Worm (Caenorhabditis elegans) whole organism, young adult: ENCODE results near the gene dph-7.

Experiments used
- B0035.1 ChIP-seq: sonication (generic microtip); optimal IDR thresholded peaks from 2 replicates; lab custom pipeline; 2016; ENCODE audit warnings: missing genetic modification characterization, mild to moderate bottlenecking, missing compliant biosample characterization, missing genotype, missing genetic modification reagents
- C06A6.2 ChIP-seq: fragments of 200-800 bp; sonication (Bioruptor generic); conservative IDR thresholded peaks from 2 replicates; pipeline ENCODE4 v1.3.6; 2022; ENCODE audit warnings: missing genetic modification characterization, missing compliant biosample characterization
- D2030.7 ChIP-seq: fragments of 200-800 bp; sonication (Bioruptor generic); IDR thresholded peaks from 2 replicates; pipeline ENCODE4 v1.3.6; 2022; ENCODE audit warnings: missing genetic modification reagents, missing genetic modification characterization, missing compliant biosample characterization
- F23B12.7 ChIP-seq: sonication (generic microtip); optimal IDR thresholded peaks from 2 replicates; lab custom pipeline; 2017; ENCODE audit warnings: missing genetic modification characterization, mild to moderate bottlenecking, missing compliant biosample characterization, antibody characterized with exemption, moderate library complexity; ENCODE audit not compliant: insufficient read depth
- F33H1.4 ChIP-seq: fragments of 200-800 bp; sonication (Bioruptor generic); IDR thresholded peaks from 2 replicates; pipeline ENCODE4 v1.3.6; 2022; ENCODE audit warnings: missing genetic modification reagents, missing genetic modification characterization, missing compliant biosample characterization
- F39B2.1 ChIP-seq: fragments of 200-800 bp; sonication (Bioruptor generic); IDR thresholded peaks from 2 replicates; pipeline ENCODE4 v1.3.6; 2022; ENCODE audit warnings: missing genetic modification reagents, missing genetic modification characterization, missing compliant biosample characterization
- F55B11.4 ChIP-seq: sonication (generic microtip); optimal IDR thresholded peaks from 2 replicates; lab custom pipeline; 2016; ENCODE audit warnings: missing compliant biosample characterization, missing genetic modification characterization, borderline replicate concordance; ENCODE audit not compliant: insufficient read depth
- Y53F4B.3 ChIP-seq: fragments of 200-800 bp; sonication (Bioruptor generic); IDR thresholded peaks from 2 replicates; pipeline ENCODE4 v1.3.6; 2022; ENCODE audit warnings: missing genetic modification reagents, missing genetic modification characterization, missing compliant biosample characterization
- Y53G8AR.9 ChIP-seq: fragments of 200-800 bp; sonication (Bioruptor generic); conservative IDR thresholded peaks from 2 replicates; pipeline ENCODE4 v1.3.6; 2022; ENCODE audit warnings: missing genetic modification reagents, missing genetic modification characterization, missing compliant biosample characterization
- Y95B8A.8 ChIP-seq: fragments of 200-800 bp; sonication (Bioruptor generic); IDR thresholded peaks from 2 replicates; pipeline ENCODE4 v1.3.6; 2022; ENCODE audit warnings: missing genetic modification reagents, missing genetic modification characterization, missing compliant biosample characterization
- akir-1 ChIP-seq: fragments of 200-800 bp; sonication (Bioruptor generic); optimal IDR thresholded peaks from 2 replicates; lab custom pipeline; 2018; ENCODE audit warnings: mild to moderate bottlenecking, missing genetic modification characterization, moderate library complexity, missing compliant biosample characterization
- athp-1 ChIP-seq: sonication (generic microtip); optimal IDR thresholded peaks from 2 replicates; lab custom pipeline; 2017; ENCODE audit warnings: mild to moderate bottlenecking, missing genetic modification characterization, missing compliant biosample characterization
- attf-6 ChIP-seq: fragments of 200-800 bp; sonication (Bioruptor generic); IDR thresholded peaks from 2 replicates; pipeline ENCODE4 v1.3.6; 2022; ENCODE audit warnings: missing genetic modification reagents, missing genetic modification characterization, missing compliant biosample characterization
- ccch-3 ChIP-seq: fragments of 200-800 bp; sonication (Bioruptor generic); optimal IDR thresholded peaks from 2 replicates; lab custom pipeline; 2018; ENCODE audit warnings: mild to moderate bottlenecking, missing genetic modification characterization, missing compliant biosample characterization
- cebp-1 ChIP-seq, 2 experiments: fragments of 200-800 bp in 1 of 2; sonication (Bioruptor generic) in 1 of 2; sonication (generic microtip) in 1 of 2; IDR thresholded peaks in 1 of 2; optimal IDR thresholded peaks in 1 of 2; 2 replicates each; pipeline versions ENCODE4 v1.3.6 to Lab custom; 2017 to 2022; ENCODE audit warnings: missing compliant biosample characterization in 2 of 2, missing genetic modification characterization in 2 of 2, mild to moderate bottlenecking in 1 of 2, missing genetic modification reagents in 1 of 2, moderate library complexity in 1 of 2
- ceh-100 ChIP-seq: fragments of 200-800 bp; sonication (Bioruptor generic); IDR thresholded peaks from 2 replicates; pipeline ENCODE4 v1.3.6; 2022; ENCODE audit warnings: missing genetic modification reagents, missing genetic modification characterization, missing compliant biosample characterization
- ceh-91 ChIP-seq: fragments of 200-800 bp; sonication (Bioruptor generic); IDR thresholded peaks from 2 replicates; pipeline ENCODE4 v1.3.6; 2022; ENCODE audit warnings: missing genetic modification reagents, missing genetic modification characterization, missing compliant biosample characterization
- dpl-1 ChIP-seq: fragments of 150-350 bp; optimal IDR thresholded peaks from 2 replicates; lab custom pipeline; 2014; ENCODE audit warnings: missing biosample characterization, missing genetic modification reagents, missing genetic modification characterization
- efl-1 ChIP-seq: fragments of 150-350 bp; optimal IDR thresholded peaks from 2 replicates; lab custom pipeline; 2014; ENCODE audit warnings: missing biosample characterization, missing genetic modification reagents, missing genetic modification characterization
- egl-44 ChIP-seq: fragments of 200-800 bp; sonication (Bioruptor generic); IDR thresholded peaks from 2 replicates; pipeline ENCODE4 v1.3.6; 2022; ENCODE audit warnings: missing genetic modification reagents, missing genetic modification characterization, missing compliant biosample characterization
- him-1 ChIP-seq: sonication (generic microtip); optimal IDR thresholded peaks from 2 replicates; lab custom pipeline; 2016; ENCODE audit warnings: missing genotype, missing genetic modification reagents, missing genetic modification characterization, missing compliant biosample characterization
- hmg-1.2 ChIP-seq: fragments of 200-800 bp; sonication (Bioruptor generic); IDR thresholded peaks from 2 replicates; pipeline ENCODE4 v1.3.6; 2022; ENCODE audit warnings: missing genetic modification reagents, missing genetic modification characterization, missing compliant biosample characterization
- hsf-1 ChIP-seq: fragments of 200-800 bp; sonication (Bioruptor generic); IDR thresholded peaks from 2 replicates; pipeline ENCODE4 v1.3.6; 2022; ENCODE audit warnings: missing genetic modification reagents, missing genetic modification characterization, missing compliant biosample characterization
- let-526 ChIP-seq: fragments of 200-800 bp; sonication (Bioruptor generic); IDR thresholded peaks from 2 replicates; pipeline ENCODE4 v1.3.6; 2022; ENCODE audit warnings: missing genetic modification reagents, missing genetic modification characterization, missing compliant biosample characterization
- lin-26 ChIP-seq: fragments of 200-800 bp; sonication (Bioruptor generic); IDR thresholded peaks from 2 replicates; pipeline ENCODE4 v1.3.6; 2022; ENCODE audit warnings: missing genetic modification reagents, missing genetic modification characterization, missing compliant biosample characterization
- lin-54 ChIP-seq: fragments of 200-800 bp; sonication (Bioruptor generic); optimal IDR thresholded peaks from 2 replicates; lab custom pipeline; 2018; ENCODE audit warnings: mild to moderate bottlenecking, missing genetic modification characterization, missing compliant biosample characterization
- lir-1 ChIP-seq: fragments of 200-800 bp; sonication (Bioruptor generic); conservative IDR thresholded peaks from 2 replicates; pipeline ENCODE4 v1.3.6; 2022; ENCODE audit warnings: missing genetic modification reagents, missing genetic modification characterization, missing compliant biosample characterization
- madf-6 ChIP-seq: fragments of 200-800 bp; sonication (Bioruptor generic); IDR thresholded peaks from 2 replicates; pipeline ENCODE4 v1.3.6; 2022; ENCODE audit warnings: missing genetic modification reagents, missing genetic modification characterization, missing compliant biosample characterization
- madf-8 ChIP-seq: fragments of 200-800 bp; sonication (Bioruptor generic); conservative IDR thresholded peaks from 2 replicates; pipeline ENCODE4 v1.3.6; 2022; ENCODE audit warnings: missing genetic modification reagents, missing genetic modification characterization, missing compliant biosample characterization
- mxl-1 ChIP-seq: sonication (generic microtip); optimal IDR thresholded peaks from 2 replicates; lab custom pipeline; 2016; ENCODE audit warnings: missing genetic modification characterization, missing compliant biosample characterization
- nhr-90 ChIP-seq: sonication (generic microtip); optimal IDR thresholded peaks from 2 replicates; lab custom pipeline; 2016; ENCODE audit warnings: missing genotype, mild to moderate bottlenecking, missing genetic modification characterization, missing compliant biosample characterization
- snpc-1.1 ChIP-seq: sonication (generic microtip); optimal IDR thresholded peaks from 2 replicates; lab custom pipeline; 2017; ENCODE audit warnings: missing genetic modification characterization, mild to moderate bottlenecking, missing compliant biosample characterization, antibody characterized with exemption, moderate library complexity, missing genotype, missing genetic modification reagents; ENCODE audit not compliant: insufficient read depth
- snpc-1.3 ChIP-seq: sonication (generic microtip); optimal IDR thresholded peaks from 2 replicates; lab custom pipeline; 2017; ENCODE audit warnings: missing genetic modification characterization, mild to moderate bottlenecking, missing compliant biosample characterization, antibody characterized with exemption, moderate library complexity, missing genotype, missing genetic modification reagents; ENCODE audit not compliant: insufficient read depth
- snpc-3.4 ChIP-seq: sonication (generic microtip); optimal IDR thresholded peaks from 2 replicates; lab custom pipeline; 2017; ENCODE audit warnings: missing genetic modification characterization, mild to moderate bottlenecking, missing compliant biosample characterization, antibody characterized with exemption, moderate library complexity, missing genotype, missing genetic modification reagents
- snpc-4 ChIP-seq, 5 experiments: fragments of 150-350 bp in 1 of 5; sonication (generic microtip) in 4 of 5; optimal IDR thresholded peaks; 2 replicates each; lab custom pipeline; 2014 to 2018; ENCODE audit warnings: missing genetic modification characterization in 5 of 5, missing biosample characterization in 3 of 5, antibody characterized with exemption in 2 of 5, mild to moderate bottlenecking in 2 of 5, missing compliant biosample characterization in 2 of 5, missing genotype in 2 of 5, moderate library complexity in 2 of 5, missing genetic modification reagents in 1 of 5
- tbp1 ChIP-seq: fragments of 200-800 bp; sonication (Bioruptor generic); optimal IDR thresholded peaks from 2 replicates; lab custom pipeline; 2018; ENCODE audit warnings: mild to moderate bottlenecking, missing genetic modification characterization, missing compliant biosample characterization
- tlf-1 ChIP-seq: fragments of 200-800 bp; sonication (Bioruptor generic); optimal IDR thresholded peaks from 2 replicates; lab custom pipeline; 2018; ENCODE audit warnings: mild to moderate bottlenecking, missing genetic modification characterization, missing compliant biosample characterization
- unc-130 ChIP-seq: sonication (generic microtip); optimal IDR thresholded peaks from 2 replicates; lab custom pipeline; 2016; ENCODE audit warnings: missing genetic modification reagents, missing genetic modification characterization, missing compliant biosample characterization
- xnd-1 ChIP-seq: sonication (generic microtip); optimal IDR thresholded peaks from 2 replicates; lab custom pipeline; 2016; ENCODE audit warnings: missing genotype, missing genetic modification reagents, missing genetic modification characterization, missing compliant biosample characterization
- ztf-25 ChIP-seq: fragments of 200-800 bp; sonication (Bioruptor generic); IDR thresholded peaks from 2 replicates; pipeline ENCODE4 v1.3.6; 2022; ENCODE audit warnings: missing genetic modification reagents, missing genetic modification characterization, missing compliant biosample characterization
- ztf-6 ChIP-seq: fragments of 200-800 bp; sonication (Bioruptor generic); IDR thresholded peaks from 2 replicates; pipeline ENCODE4 v1.3.6; 2022; ENCODE audit warnings: missing genetic modification reagents, missing genetic modification characterization, missing compliant biosample characterization

dph-7 gene

ce11 chrIII:13302578-13302977 lies 12.3 kb upstream of the dph-7 start (continued):
- TF ChIP-seq C06A6.2 (GFP tag; lab: Robert Waterston, UW) (no peak), F33H1.4 (GFP tag; lab: Robert Waterston, UW) (0 out of 2 replicates have a peak, but pooled peaks have one; percentile 7), lir-1 (GFP tag; lab: Robert Waterston, UW) (no peak), ztf-25 (GFP tag; lab: Robert Waterston, UW) (0 out of 2 replicates have a peak, but pooled peaks have one; percentile 23), Y53F4B.3 (no peak), hsf-1 (GFP tag; lab: Robert Waterston, UW) (peak; percentile 13; the same call in 1 of the 2 replicates), him-1 (tag; lab: Kevin White, UChicago) (peak; percentile 14), Y53G8AR.9 (GFP tag; lab: Robert Waterston, UW) (peak; percentile 67), snpc-1.3 (tag; lab: Kevin White, UChicago) (peak; percentile 48), let-526 (GFP tag; lab: Robert Waterston, UW) (no peak), lin-54 (GFP tag; lab: Kevin White, UChicago) (peak; percentile 10), efl-1 (GFP tag; lab: Kevin White, UChicago) (peak; percentile 7), cebp-1 (GFP tag; IDR thresholded peaks at IDR 0.05; lab: Robert Waterston, UW) (no peak), cebp-1 (tag; optimal IDR thresholded peaks at IDR 0.05; lab: Kevin White, UChicago) (peak; percentile 6), snpc-4 (GFP tag; optimal IDR thresholded peaks at IDR 0.05; lab: Kevin White, UChicago) (no peak), snpc-4 (tag; optimal IDR thresholded peaks at IDR 0.05; lab: Kevin White, UChicago) (no peak), attf-6 (GFP tag; lab: Robert Waterston, UW) (peak; percentile 53), madf-6 (GFP tag; lab: Robert Waterston, UW) (peak; percentile 12; the same call in 1 of the 2 replicates), tlf-1 (GFP tag; lab: Kevin White, UChicago) (peak; percentile 49), lin-26 (GFP tag; lab: Robert Waterston, UW) (peak; percentile 21; the same call in 1 of the 2 replicates), egl-44 (no peak), tbp1 (GFP tag; lab: Kevin White, UChicago) (peak; percentile 6)

- TF ChIP-seq F39B2.1 (GFP tag; lab: Robert Waterston, UW) (no peak), ceh-100 (GFP tag; lab: Robert Waterston, UW) (no peak), lin-26 (GFP tag; lab: Robert Waterston, UW) (peak; percentile 35; the same call in 1 of the 2 replicates)
These were observed 9.4 kb upstream of the dph-7 start for ce11 chrIII:13305537-13305936.

- no peak for TF ChIP-seq ztf-6 (GFP tag; lab: Robert Waterston, UW)
- no peak for TF ChIP-seq mxl-1 (tag; lab: Kevin White, UChicago)
- peak; percentile 84 for TF ChIP-seq dpl-1 (GFP tag; lab: Kevin White, UChicago)
- TF ChIP-seq F33H1.4 (GFP tag; lab: Robert Waterston, UW): peak; percentile 69
- TF ChIP-seq snpc-1.3 (tag; lab: Kevin White, UChicago): peak; percentile 56
- TF ChIP-seq nhr-90 (tag; lab: Kevin White, UChicago): no peak
- TF ChIP-seq D2030.7 (GFP tag; lab: Robert Waterston, UW): peak; percentile 86
- TF ChIP-seq F55B11.4 (tag; lab: Kevin White, UChicago): no peak
- TF ChIP-seq snpc-3.4: peak; percentile 51
- TF ChIP-seq ceh-100 (GFP tag; lab: Robert Waterston, UW): peak; percentile 48
- no peak for TF ChIP-seq unc-130 (GFP tag; lab: Kevin White, UChicago)
- TF ChIP-seq lir-1 (GFP tag; lab: Robert Waterston, UW): no peak
- TF ChIP-seq akir-1: no peak
- TF ChIP-seq F23B12.7 (tag; lab: Kevin White, UChicago): peak; percentile 78
- no peak for TF ChIP-seq ccch-3 (GFP tag; lab: Kevin White, UChicago)
- peak; percentile 13; the same call in 1 of the 2 replicates for TF ChIP-seq hmg-1.2
- TF ChIP-seq lin-54 (GFP tag; lab: Kevin White, UChicago): peak; percentile 78
- TF ChIP-seq snpc-1.1: no peak
- peak; percentile 60 for TF ChIP-seq xnd-1 (tag; lab: Kevin White, UChicago)
- peak; percentile 53 for TF ChIP-seq athp-1 (tag; lab: Kevin White, UChicago)
- TF ChIP-seq B0035.1 (tag; lab: Kevin White, UChicago): no peak
- no peak for TF ChIP-seq Y95B8A.8 (GFP tag; lab: Robert Waterston, UW)
- peak; percentile 66 for TF ChIP-seq ceh-91 (GFP tag; lab: Robert Waterston, UW)
- peak; percentile 52; the same call in 1 of the 2 replicates for TF ChIP-seq madf-8 (GFP tag; lab: Robert Waterston, UW)
These were observed 7.8 kb upstream of the dph-7 start, which contains the start of the genes klp-19 and slc-36.1 for ce11 chrIII:13307107-13307506. TSS of gene klp-19 (minus strand) at chrIII:13307259. TSS of gene slc-36.1 (plus strand) at chrIII:13307502.
